Worm (Caenorhabditis elegans): Measurements from ENCODE around the gene mpst-1.

DNA sequence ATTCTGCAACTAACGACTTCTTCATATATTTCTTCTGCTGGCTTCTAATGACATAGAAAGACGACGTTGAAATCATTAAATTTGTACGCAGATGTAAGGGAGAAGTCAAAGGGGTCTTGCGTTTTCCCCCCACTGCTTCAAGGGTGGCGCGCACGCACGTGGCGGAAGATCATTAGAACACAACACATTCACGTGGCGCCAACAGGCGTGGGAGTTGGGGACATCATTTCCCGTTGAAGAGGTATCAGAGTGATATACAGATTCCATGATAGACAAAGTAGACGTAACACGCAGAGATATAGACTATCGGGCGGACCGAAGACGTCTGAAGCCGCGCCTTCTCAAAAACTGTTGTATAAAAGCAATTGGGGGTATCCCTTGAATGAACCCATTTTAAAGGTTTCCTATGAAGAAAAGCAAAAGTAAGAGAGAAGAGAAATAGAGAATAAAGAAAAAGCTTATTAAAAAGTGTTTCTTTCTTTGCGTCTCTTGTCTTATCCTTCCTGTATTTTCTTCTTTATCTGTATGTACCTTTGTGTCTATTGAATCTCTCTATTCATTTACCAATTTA lies 27.5 kb downstream of the mpst-1 start:
- TF ChIP-seq nhr-76 (tag; optimal IDR thresholded peaks at IDR 0.05) (no peak), fos-1 (tag; optimal IDR thresholded peaks at IDR 0.05) (no peak), lsy-2 (tag; optimal IDR thresholded peaks at IDR 0.05) (peak; percentile 21 to 53), nhr-77 (tag; optimal IDR thresholded peaks at IDR 0.05) (no peak)
